Fruit fly (Drosophila melanogaster) whole organism, embryonic: ENCODE data around the gene zen.

Experiments
- ATbp ChIP-seq: fragments of 200-800 bp; sonication (Bioruptor generic); optimal IDR thresholded peaks from 2 replicates; lab custom pipeline; 2017; ENCODE audit warnings: missing biosample characterization, mild to moderate bottlenecking, missing genetic modification characterization, missing genetic modification reagents
- Adf1 ChIP-seq: fragments of 200-800 bp; sonication (Bioruptor generic); IDR thresholded peaks from 2 replicates; pipeline ENCODE4 v1.3.6; 2022; ENCODE audit warnings: missing biosample characterization, missing genetic modification characterization
- Atf3 ChIP-seq: fragments of 200-800 bp; sonication (Bioruptor generic); optimal IDR thresholded peaks from 3 replicates; lab custom pipeline; 2016; ENCODE audit warnings: missing biosample characterization, missing genetic modification characterization
- Atf6 ChIP-seq: fragments of 200-800 bp; sonication (Bioruptor generic); IDR thresholded peaks from 2 replicates; pipeline ENCODE4 v1.3.6; 2022; ENCODE audit warnings: missing biosample characterization, missing genetic modification characterization
- BEAF-32 ChIP-seq: fragments of 200-800 bp; sonication (Bioruptor generic); optimal IDR thresholded peaks from 3 replicates; lab custom pipeline; 2017; ENCODE audit warnings: missing biosample characterization, missing genetic modification characterization, mild to moderate bottlenecking, moderate library complexity, missing genetic modification reagents
- BtbVII ChIP-seq: fragments of 200-800 bp; sonication (Bioruptor generic); optimal IDR thresholded peaks from 3 replicates; lab custom pipeline; 2017; ENCODE audit warnings: missing biosample characterization, mild to moderate bottlenecking, missing genetic modification characterization
- CG12236 ChIP-seq: fragments of 200-800 bp; sonication (Bioruptor generic); optimal IDR thresholded peaks from 2 replicates; lab custom pipeline; 2016; ENCODE audit warnings: missing biosample characterization, missing genetic modification characterization
- CG13123 ChIP-seq: fragments of 200-800 bp; sonication (Bioruptor generic); optimal IDR thresholded peaks from 2 replicates; lab custom pipeline; 2016; ENCODE audit warnings: missing biosample characterization, missing genetic modification characterization
- CG14860 ChIP-seq: fragments of 200-800 bp; sonication (Bioruptor generic); IDR thresholded peaks from 3 replicates; pipeline ENCODE4 v1.3.6; 2022; ENCODE audit warnings: missing biosample characterization, missing genetic modification characterization; ENCODE audit not compliant: partially characterized antibody
- CG15479 ChIP-seq: fragments of 200-800 bp; sonication (Bioruptor generic); optimal IDR thresholded peaks from 3 replicates; lab custom pipeline; 2019; ENCODE audit warnings: missing biosample characterization, mild to moderate bottlenecking, missing genetic modification characterization, moderate library complexity
- CG16813 ChIP-seq: fragments of 200-800 bp; sonication (Bioruptor generic); IDR thresholded peaks from 3 replicates; pipeline ENCODE4 v1.3.6; 2022; ENCODE audit warnings: missing biosample characterization, missing genetic modification characterization; ENCODE audit not compliant: partially characterized antibody
- CG17912 ChIP-seq: fragments of 200-800 bp; sonication (Bioruptor generic); optimal IDR thresholded peaks from 2 replicates; lab custom pipeline; 2018; ENCODE audit warnings: missing biosample characterization, mild to moderate bottlenecking, missing genetic modification characterization
- CG18476 ChIP-seq: fragments of 200-800 bp; sonication (Bioruptor generic); optimal IDR thresholded peaks from 2 replicates; lab custom pipeline; 2016; ENCODE audit warnings: missing biosample characterization, mild to moderate bottlenecking, missing genetic modification characterization
- CG18599 ChIP-seq: fragments of 200-800 bp; sonication (Bioruptor generic); optimal IDR thresholded peaks from 3 replicates; lab custom pipeline; 2017; ENCODE audit warnings: missing biosample characterization, missing genetic modification characterization, mild to moderate bottlenecking, moderate library complexity, missing genetic modification reagents
- CG2875 ChIP-seq: fragments of 200-800 bp; sonication (Bioruptor generic); optimal IDR thresholded peaks from 2 replicates; lab custom pipeline; 2017; ENCODE audit warnings: missing biosample characterization, mild to moderate bottlenecking, missing genetic modification characterization, missing genetic modification reagents
- CG30431 ChIP-seq: fragments of 200-800 bp; sonication (Bioruptor generic); optimal IDR thresholded peaks from 2 replicates; lab custom pipeline; 2017; ENCODE audit warnings: missing biosample characterization, missing genetic modification characterization
- CG31224 ChIP-seq: fragments of 200-800 bp; sonication (Bioruptor generic); IDR thresholded peaks from 2 replicates; pipeline ENCODE4 v1.3.6; 2022; ENCODE audit warnings: missing biosample characterization, missing genetic modification characterization
- CG32767 ChIP-seq: fragments of 200-800 bp; sonication (Bioruptor generic); IDR thresholded peaks from 2 replicates; pipeline ENCODE4 v1.3.6; 2022; ENCODE audit warnings: missing biosample characterization, missing genetic modification characterization
- CG3838 ChIP-seq: fragments of 200-800 bp; sonication (Bioruptor generic); optimal IDR thresholded peaks from 3 replicates; lab custom pipeline; 2016; ENCODE audit warnings: missing biosample characterization, missing genetic modification characterization
- CG4820 ChIP-seq: fragments of 200-800 bp; sonication (Bioruptor generic); optimal IDR thresholded peaks from 3 replicates; lab custom pipeline; 2016; ENCODE audit warnings: missing biosample characterization, missing genetic modification characterization
- CG6175 ChIP-seq: fragments of 200-800 bp; sonication (Bioruptor generic); IDR thresholded peaks from 3 replicates; pipeline ENCODE4 v1.3.6; 2022; ENCODE audit warnings: missing biosample characterization, missing genetic modification characterization
- CG7786 ChIP-seq: fragments of 200-800 bp; sonication (Bioruptor generic); optimal IDR thresholded peaks from 2 replicates; lab custom pipeline; 2016; ENCODE audit warnings: missing biosample characterization, missing genetic modification characterization
- CG8089 ChIP-seq: fragments of 200-800 bp; sonication (Bioruptor generic); optimal IDR thresholded peaks from 3 replicates; lab custom pipeline; 2016; ENCODE audit warnings: missing biosample characterization, missing genetic modification characterization
- CG8944 ChIP-seq: fragments of 200-800 bp; sonication (Bioruptor generic); optimal IDR thresholded peaks from 3 replicates; lab custom pipeline; 2016; ENCODE audit warnings: missing biosample characterization, missing genetic modification characterization
- Dll ChIP-seq: fragments of 200-800 bp; sonication (Bioruptor generic); IDR thresholded peaks from 4 replicates; pipeline ENCODE4 v1.3.6; 2022; ENCODE audit warnings: missing biosample characterization, missing genetic modification characterization; ENCODE audit not compliant: partially characterized antibody
- Oaz ChIP-seq: fragments of 200-800 bp; sonication (Bioruptor generic); IDR thresholded peaks from 2 replicates; pipeline ENCODE4 v1.3.6; 2022; ENCODE audit warnings: missing biosample characterization, missing genetic modification characterization
- Oli ChIP-seq: fragments of 200-800 bp; sonication (Bioruptor generic); optimal IDR thresholded peaks from 2 replicates; lab custom pipeline; 2018; ENCODE audit warnings: missing biosample characterization, mild to moderate bottlenecking, missing genetic modification characterization, moderate library complexity
- Sox102F ChIP-seq: fragments of 200-800 bp; sonication (Bioruptor generic); optimal IDR thresholded peaks from 2 replicates; lab custom pipeline; 2018; ENCODE audit warnings: missing biosample characterization, mild to moderate bottlenecking, missing genetic modification characterization, moderate library complexity
- Trl ChIP-seq, 3 experiments: fragments of >200 bp in 2 of 3; fragments of 200-800 bp in 1 of 3; sonication (Bioruptor generic) in 1 of 3; optimal IDR thresholded peaks; 2 replicates in 1 of 3; 3 replicates in 2 of 3; lab custom pipeline; 2016 to 2017; ENCODE audit warnings: missing biosample characterization in 1 of 3, missing genetic modification characterization in 1 of 3
- ac ChIP-seq: fragments of 200-800 bp; sonication (Bioruptor generic); optimal IDR thresholded peaks from 3 replicates; lab custom pipeline; 2017; ENCODE audit warnings: missing biosample characterization, mild to moderate bottlenecking, missing genetic modification characterization
- ap ChIP-seq: fragments of 200-800 bp; sonication (Bioruptor generic); IDR thresholded peaks from 2 replicates; pipeline ENCODE4 v1.3.6; 2022; ENCODE audit warnings: missing biosample characterization, missing genetic modification characterization
- ato ChIP-seq: fragments of 200-800 bp; sonication (Bioruptor generic); IDR thresholded peaks from 2 replicates; pipeline ENCODE4 v1.3.6; 2022; ENCODE audit warnings: missing biosample characterization, missing genetic modification characterization; ENCODE audit not compliant: partially characterized antibody
- bab2 ChIP-seq: fragments of 200-800 bp; sonication (Bioruptor generic); optimal IDR thresholded peaks from 2 replicates; lab custom pipeline; 2016; ENCODE audit warnings: missing biosample characterization, missing genetic modification characterization
- ci ChIP-seq: fragments of 200-800 bp; sonication (Bioruptor generic); IDR thresholded peaks from 3 replicates; pipeline ENCODE4 v1.3.6; 2022; ENCODE audit warnings: missing biosample characterization, missing genetic modification characterization
- da ChIP-seq: fragments of 200-800 bp; sonication (Bioruptor generic); optimal IDR thresholded peaks from 2 replicates; lab custom pipeline; 2016; ENCODE audit warnings: missing biosample characterization, missing genetic modification characterization
- dati ChIP-seq: fragments of 200-800 bp; sonication (Bioruptor generic); IDR thresholded peaks from 2 replicates; pipeline ENCODE4 v1.3.6; 2022; ENCODE audit warnings: missing biosample characterization, missing genetic modification characterization
- fd102C ChIP-seq: fragments of 200-800 bp; sonication (Bioruptor generic); optimal IDR thresholded peaks from 2 replicates; lab custom pipeline; 2018; ENCODE audit warnings: missing biosample characterization, mild to moderate bottlenecking, missing genetic modification characterization, moderate library complexity
- gsb ChIP-seq: fragments of 200-800 bp; sonication (Bioruptor generic); IDR thresholded peaks from 2 replicates; pipeline ENCODE4 v1.3.6; 2022; ENCODE audit warnings: missing biosample characterization, missing genetic modification characterization
- inv ChIP-seq: fragments of 200-800 bp; sonication (Bioruptor generic); IDR thresholded peaks from 2 replicates; pipeline ENCODE4 v1.3.6; 2022; ENCODE audit warnings: missing biosample characterization, missing genetic modification characterization; ENCODE audit not compliant: partially characterized antibody
- jigr1 ChIP-seq: fragments of 200-800 bp; sonication (Bioruptor generic); IDR thresholded peaks from 3 replicates; pipeline ENCODE4 v1.3.6; 2022; ENCODE audit warnings: missing biosample characterization, missing genetic modification characterization
- lab ChIP-seq: fragments of 200-800 bp; sonication (Bioruptor generic); optimal IDR thresholded peaks from 3 replicates; lab custom pipeline; 2017; ENCODE audit warnings: missing biosample characterization, missing genetic modification characterization, mild to moderate bottlenecking, moderate library complexity, missing genetic modification reagents
- lilli ChIP-seq: fragments of 200-800 bp; sonication (Bioruptor generic); optimal IDR thresholded peaks from 3 replicates; lab custom pipeline; 2016; ENCODE audit warnings: missing biosample characterization, missing genetic modification characterization
- nerfin-1 ChIP-seq: fragments of 200-800 bp; sonication (Bioruptor generic); optimal IDR thresholded peaks from 3 replicates; lab custom pipeline; 2019; ENCODE audit warnings: missing biosample characterization, mild to moderate bottlenecking, missing genetic modification characterization, moderate library complexity
- nmo ChIP-seq: fragments of 200-800 bp; sonication (Bioruptor generic); optimal IDR thresholded peaks from 2 replicates; lab custom pipeline; 2018; ENCODE audit warnings: missing biosample characterization, mild to moderate bottlenecking, missing genetic modification characterization, moderate library complexity
- pho ChIP-seq: fragments of 200-800 bp; sonication (Bioruptor generic); optimal IDR thresholded peaks from 2 replicates; lab custom pipeline; 2016; ENCODE audit warnings: missing biosample characterization, missing genetic modification characterization
- pita ChIP-seq: fragments of 200-800 bp; sonication (Bioruptor generic); optimal IDR thresholded peaks from 2 replicates; lab custom pipeline; 2017; ENCODE audit warnings: missing biosample characterization, mild to moderate bottlenecking, missing genetic modification characterization
- seq ChIP-seq: fragments of 200-800 bp; sonication (Bioruptor generic); IDR thresholded peaks from 2 replicates; pipeline ENCODE4 v1.3.6; 2022; ENCODE audit warnings: missing biosample characterization, missing genetic modification characterization
- sug ChIP-seq: fragments of 200-800 bp; optimal IDR thresholded peaks from 2 replicates; lab custom pipeline; 2019; ENCODE audit warnings: missing biosample characterization, mild to moderate bottlenecking, missing genetic modification characterization, moderate library complexity
- tin ChIP-seq: fragments of 200-800 bp; sonication (Bioruptor generic); optimal IDR thresholded peaks from 3 replicates; lab custom pipeline; 2016; ENCODE audit warnings: missing biosample characterization, missing genetic modification characterization
- twi ChIP-seq: fragments of 200-800 bp; optimal IDR thresholded peaks from 2 replicates; lab custom pipeline; 2019; ENCODE audit warnings: missing biosample characterization, mild to moderate bottlenecking, missing genetic modification characterization, moderate library complexity

The zen gene

DNA sequence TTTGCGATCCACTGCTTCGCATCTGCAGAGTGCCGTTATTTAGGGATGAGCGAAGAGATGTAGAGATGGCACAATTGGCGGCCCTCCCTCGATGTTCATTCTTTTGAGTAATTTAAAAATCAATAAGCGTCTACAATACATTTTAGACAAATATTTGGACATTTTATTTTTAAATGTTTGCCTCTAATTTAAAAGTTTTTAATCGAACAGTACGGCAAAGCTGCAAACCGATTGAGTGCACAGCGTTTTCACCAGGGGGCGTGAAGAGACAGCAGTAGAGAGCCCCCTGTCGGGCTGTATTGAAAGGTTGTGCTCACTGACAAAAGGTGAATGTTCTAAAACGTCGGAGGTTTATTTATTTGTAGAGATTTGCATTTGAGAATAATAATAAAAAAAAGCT lies 5.4 kb upstream of the zen start, which contains the start of gene bcd (continued):
- TF ChIP-seq nmo (GFP tag; lab: Kevin White, UChicago) (peak; percentile 78), CG18476 (GFP tag; lab: Kevin White, UChicago) (peak; percentile 57), CG16813 (peak; percentile 56; the same call in 2 of the 3 replicates), Sox102F (GFP tag; lab: Kevin White, UChicago) (peak; percentile 72), Adf1 (peak; percentile 35), ATbp (GFP tag; lab: Kevin White, UChicago) (peak; percentile 54), Oli (tag; lab: Kevin White, UChicago) (peak; percentile 55), bab2 (GFP tag; lab: Kevin White, UChicago) (peak; percentile 78), CG6175 (GFP tag; lab: Robert Waterston, UW) (peak; percentile 67; the same call in 2 of the 3 replicates), lab (GFP tag; lab: Kevin White, UChicago) (peak; percentile 52), fd102C (peak; percentile 47), CG8089 (peak; percentile 84), CG32767 (peak; percentile 75), pita (GFP tag; lab: Kevin White, UChicago) (peak; percentile 50), seq (GFP tag; lab: Robert Waterston, UW) (peak; percentile 61), Dll (GFP tag; lab: Robert Waterston, UW) (peak; percentile 71), CG31224 (GFP tag; lab: Robert Waterston, UW) (no peak), ac (peak; percentile 19), gsb (GFP tag; lab: Robert Waterston, UW) (peak; percentile 53; the same call in 1 of the 2 replicates), CG17912 (GFP tag; lab: Kevin White, UChicago) (peak; percentile 68), ato (GFP tag; lab: Robert Waterston, UW) (no peak), CG13123 (GFP tag; lab: Kevin White, UChicago) (peak; percentile 46), Atf3 (peak; percentile 78), sug (tag; lab: Kevin White, UChicago) (no peak), Trl (optimal IDR thresholded peaks at IDR 0.05; lab: Kevin White, UChicago) (no peak), Trl (GFP tag; optimal IDR thresholded peaks at IDR 0.05; lab: Kevin White, UChicago) (peak; percentile 84), CG14860 (GFP tag; lab: Robert Waterston, UW) (peak; percentile 49; the same call in 1 of the 3 replicates), CG30431 (peak; percentile 69), CG7786 (peak; percentile 59), CG4820 (GFP tag; lab: Kevin White, UChicago) (peak; percentile 68), pho (GFP tag; lab: Kevin White, UChicago) (peak; percentile 59), CG15479 (no peak), CG2875 (GFP tag; lab: Kevin White, UChicago) (peak; percentile 61), lilli (GFP tag; lab: Kevin White, UChicago) (peak; percentile 81), nerfin-1 (tag; lab: Kevin White, UChicago) (peak; percentile 62), CG18599 (GFP tag; lab: Kevin White, UChicago) (peak; percentile 63), jigr1 (peak; percentile 57; the same call in 1 of the 3 replicates), inv (GFP tag; lab: Robert Waterston, UW) (no peak), CG8944 (GFP tag; lab: Kevin White, UChicago) (peak; percentile 90), tin (GFP tag; lab: Kevin White, UChicago) (peak; percentile 85), CG12236 (GFP tag; lab: Kevin White, UChicago) (peak; percentile 70), BEAF-32 (GFP tag; lab: Kevin White, UChicago) (peak; percentile 59), BtbVII (no peak), Atf6 (peak; percentile 72), Oaz (GFP tag; lab: Robert Waterston, UW) (peak; percentile 61), twi (peak; percentile 55), da (GFP tag; lab: Kevin White, UChicago) (peak; percentile 71), ci (GFP tag; lab: Robert Waterston, UW) (peak; percentile 86), dati (no peak), ap (GFP tag; lab: Robert Waterston, UW) (peak; percentile 65), CG3838 (GFP tag; lab: Kevin White, UChicago) (peak; percentile 47)
